Worm (Caenorhabditis elegans) whole organism, young adult: ENCODE results near the gene K02E2.8.
A peak's percentile ranks its signal among the peaks of the same experiment; 100 is the strongest.

Experiments
- B0035.1 ChIP-seq: sonication (generic microtip); optimal IDR thresholded peaks from 2 replicates; lab custom pipeline; 2016; ENCODE audit warnings: missing genetic modification characterization, mild to moderate bottlenecking, missing compliant biosample characterization, missing genotype, missing genetic modification reagents
- B0261.1 ChIP-seq: sonication (generic microtip); optimal IDR thresholded peaks from 2 replicates; lab custom pipeline; 2016; ENCODE audit warnings: mild to moderate bottlenecking, missing genetic modification characterization, moderate library complexity, missing compliant biosample characterization
- D2030.7 ChIP-seq: fragments of 200-800 bp; sonication (Bioruptor generic); IDR thresholded peaks from 2 replicates; pipeline ENCODE4 v1.3.6; 2022; ENCODE audit warnings: missing genetic modification reagents, missing genetic modification characterization, missing compliant biosample characterization
- F10E7.11 ChIP-seq: sonication (generic microtip); optimal IDR thresholded peaks from 2 replicates; lab custom pipeline; 2017; ENCODE audit warnings: mild to moderate bottlenecking, missing genetic modification characterization, moderate library complexity, missing compliant biosample characterization
- F22D6.2 ChIP-seq: sonication (generic microtip); optimal IDR thresholded peaks from 2 replicates; lab custom pipeline; 2016; ENCODE audit warnings: mild to moderate bottlenecking, missing genetic modification characterization, missing compliant biosample characterization
- F23B12.7 ChIP-seq: sonication (generic microtip); optimal IDR thresholded peaks from 2 replicates; lab custom pipeline; 2017; ENCODE audit warnings: missing genetic modification characterization, mild to moderate bottlenecking, missing compliant biosample characterization, antibody characterized with exemption, moderate library complexity; ENCODE audit not compliant: insufficient read depth
- F39B2.1 ChIP-seq: fragments of 200-800 bp; sonication (Bioruptor generic); IDR thresholded peaks from 2 replicates; pipeline ENCODE4 v1.3.6; 2022; ENCODE audit warnings: missing genetic modification reagents, missing genetic modification characterization, missing compliant biosample characterization
- F52B5.7 ChIP-seq: sonication (generic microtip); optimal IDR thresholded peaks from 2 replicates; lab custom pipeline; 2016; ENCODE audit warnings: mild to moderate bottlenecking, missing genetic modification characterization, missing compliant biosample characterization
- F55B11.4 ChIP-seq: sonication (generic microtip); optimal IDR thresholded peaks from 2 replicates; lab custom pipeline; 2016; ENCODE audit warnings: missing compliant biosample characterization, missing genetic modification characterization, borderline replicate concordance; ENCODE audit not compliant: insufficient read depth
- K11D2.4 ChIP-seq: fragments of 200-800 bp; sonication (Bioruptor generic); IDR thresholded peaks from 2 replicates; pipeline ENCODE4 v1.3.6; 2022; ENCODE audit warnings: missing genetic modification reagents, missing genetic modification characterization, missing compliant biosample characterization
- Y53F4B.3 ChIP-seq: fragments of 200-800 bp; sonication (Bioruptor generic); IDR thresholded peaks from 2 replicates; pipeline ENCODE4 v1.3.6; 2022; ENCODE audit warnings: missing genetic modification reagents, missing genetic modification characterization, missing compliant biosample characterization
- Y56A3A.18 ChIP-seq: fragments of 200-800 bp; sonication (Bioruptor generic); IDR thresholded peaks from 2 replicates; pipeline ENCODE4 v1.3.6; 2022; ENCODE audit warnings: missing genetic modification reagents, missing genetic modification characterization, missing compliant biosample characterization
- akir-1 ChIP-seq: fragments of 200-800 bp; sonication (Bioruptor generic); optimal IDR thresholded peaks from 2 replicates; lab custom pipeline; 2018; ENCODE audit warnings: mild to moderate bottlenecking, missing genetic modification characterization, moderate library complexity, missing compliant biosample characterization
- bed-2 ChIP-seq: fragments of 200-800 bp; sonication (Bioruptor generic); IDR thresholded peaks from 2 replicates; pipeline ENCODE4 v1.3.6; 2022; ENCODE audit warnings: missing genetic modification reagents, missing genetic modification characterization, missing compliant biosample characterization
- cebp-1 ChIP-seq, 2 experiments: fragments of 200-800 bp in 1 of 2; sonication (Bioruptor generic) in 1 of 2; sonication (generic microtip) in 1 of 2; IDR thresholded peaks in 1 of 2; optimal IDR thresholded peaks in 1 of 2; 2 replicates each; pipeline versions ENCODE4 v1.3.6 to Lab custom; 2017 to 2022; ENCODE audit warnings: missing compliant biosample characterization in 2 of 2, missing genetic modification characterization in 2 of 2, mild to moderate bottlenecking in 1 of 2, missing genetic modification reagents in 1 of 2, moderate library complexity in 1 of 2
- ceh-27 ChIP-seq: fragments of 200-800 bp; sonication (Bioruptor generic); optimal IDR thresholded peaks from 2 replicates; lab custom pipeline; 2018; ENCODE audit warnings: mild to moderate bottlenecking, missing genetic modification characterization, moderate library complexity, missing compliant biosample characterization
- ceh-91 ChIP-seq: fragments of 200-800 bp; sonication (Bioruptor generic); IDR thresholded peaks from 2 replicates; pipeline ENCODE4 v1.3.6; 2022; ENCODE audit warnings: missing genetic modification reagents, missing genetic modification characterization, missing compliant biosample characterization
- chd-7 ChIP-seq: sonication (generic microtip); optimal IDR thresholded peaks from 2 replicates; lab custom pipeline; 2016; ENCODE audit warnings: mild to moderate bottlenecking, missing genetic modification characterization, moderate library complexity, missing compliant biosample characterization
- dox-1 ChIP-seq: fragments of 200-800 bp; sonication (Bioruptor generic); IDR thresholded peaks from 2 replicates; pipeline ENCODE4 v1.3.6; 2022; ENCODE audit warnings: missing genetic modification reagents, missing genetic modification characterization, missing compliant biosample characterization
- dpff-1 ChIP-seq: sonication (generic microtip); optimal IDR thresholded peaks from 2 replicates; lab custom pipeline; 2017; ENCODE audit warnings: mild to moderate bottlenecking, missing genetic modification characterization, missing compliant biosample characterization
- egl-18 ChIP-seq: fragments of 200-800 bp; sonication (Bioruptor generic); IDR thresholded peaks from 2 replicates; pipeline ENCODE4 v1.3.6; 2022; ENCODE audit warnings: missing genetic modification reagents, missing genetic modification characterization, missing compliant biosample characterization
- ets-4 ChIP-seq: fragments of 200-800 bp; sonication (Bioruptor generic); optimal IDR thresholded peaks from 2 replicates; lab custom pipeline; 2018; ENCODE audit warnings: mild to moderate bottlenecking, missing genetic modification characterization, missing compliant biosample characterization
- let-607 ChIP-seq, 2 experiments: fragments of 200-800 bp in 1 of 2; sonication (Bioruptor generic) in 1 of 2; sonication (generic microtip) in 1 of 2; optimal IDR thresholded peaks; 2 replicates each; lab custom pipeline; 2016 to 2018; ENCODE audit warnings: mild to moderate bottlenecking in 2 of 2, missing compliant biosample characterization in 2 of 2, missing genetic modification characterization in 2 of 2, moderate library complexity in 2 of 2, missing genotype in 1 of 2
- lsl-1 ChIP-seq: fragments of 200-800 bp; sonication (Bioruptor generic); optimal IDR thresholded peaks from 2 replicates; lab custom pipeline; 2018; ENCODE audit warnings: mild to moderate bottlenecking, missing genetic modification characterization, moderate library complexity, missing compliant biosample characterization
- madf-8 ChIP-seq: fragments of 200-800 bp; sonication (Bioruptor generic); conservative IDR thresholded peaks from 2 replicates; pipeline ENCODE4 v1.3.6; 2022; ENCODE audit warnings: missing genetic modification reagents, missing genetic modification characterization, missing compliant biosample characterization
- mes-4 ChIP-seq: sonication (generic microtip); optimal IDR thresholded peaks from 2 replicates; lab custom pipeline; 2016; ENCODE audit warnings: missing genotype, missing genetic modification characterization, missing compliant biosample characterization
- pbrm-1 ChIP-seq: fragments of 200-800 bp; sonication (Bioruptor generic); IDR thresholded peaks from 2 replicates; pipeline ENCODE4 v1.3.6; 2022; ENCODE audit warnings: missing genetic modification reagents, missing genetic modification characterization, missing compliant biosample characterization
- rcor-1 ChIP-seq: fragments of 200-800 bp; sonication (Bioruptor generic); IDR thresholded peaks from 2 replicates; pipeline ENCODE4 v1.3.6; 2022; ENCODE audit warnings: missing genetic modification reagents, missing genetic modification characterization, missing compliant biosample characterization
- sea-2 ChIP-seq: fragments of 200-800 bp; sonication (Bioruptor generic); IDR thresholded peaks from 2 replicates; pipeline ENCODE4 v1.3.6; 2022; ENCODE audit warnings: missing genetic modification characterization, missing compliant biosample characterization
- tbx-9 ChIP-seq: sonication (generic microtip); optimal IDR thresholded peaks from 2 replicates; lab custom pipeline; 2016; ENCODE audit warnings: borderline replicate concordance, missing genetic modification characterization, inconsistent platforms, missing compliant biosample characterization
- unc-130 ChIP-seq: sonication (generic microtip); optimal IDR thresholded peaks from 2 replicates; lab custom pipeline; 2016; ENCODE audit warnings: missing genetic modification reagents, missing genetic modification characterization, missing compliant biosample characterization
- unc-62 ChIP-seq: fragments of 150-350 bp; optimal IDR thresholded peaks from 2 replicates; lab custom pipeline; 2014; ENCODE audit warnings: missing biosample characterization, missing genetic modification reagents, missing genetic modification characterization
- zfh-2 ChIP-seq: fragments of 200-800 bp; sonication (Bioruptor generic); conservative IDR thresholded peaks from 2 replicates; pipeline ENCODE4 v1.3.6; 2022; ENCODE audit warnings: missing genetic modification reagents, missing genetic modification characterization, missing compliant biosample characterization
- ztf-18 ChIP-seq: sonication (generic microtip); optimal IDR thresholded peaks from 2 replicates; lab custom pipeline; 2016; ENCODE audit warnings: missing genotype, mild to moderate bottlenecking, missing genetic modification characterization, missing compliant biosample characterization
- ztf-25 ChIP-seq: fragments of 200-800 bp; sonication (Bioruptor generic); IDR thresholded peaks from 2 replicates; pipeline ENCODE4 v1.3.6; 2022; ENCODE audit warnings: missing genetic modification reagents, missing genetic modification characterization, missing compliant biosample characterization

The K02E2.8 gene

DNA sequence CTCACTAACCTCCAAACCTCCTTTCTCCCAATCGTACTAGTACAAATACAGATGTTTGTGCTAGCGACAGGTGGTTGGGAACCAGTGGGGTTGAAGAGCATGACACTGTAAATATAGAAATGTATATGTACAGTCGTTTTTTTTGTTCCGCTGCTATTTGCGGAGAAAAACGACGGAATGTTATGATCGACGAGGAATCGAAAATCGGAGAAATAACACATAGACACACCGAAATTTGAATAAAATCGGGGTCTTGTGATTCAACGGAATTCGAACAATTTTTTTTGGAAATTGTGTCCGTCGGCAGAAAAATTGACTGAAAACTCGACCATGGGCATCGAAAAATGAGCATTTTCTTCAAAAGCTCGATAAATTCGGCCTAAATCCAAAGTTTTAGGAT is 44.9 kb upstream of the K02E2.8 start, which contains the start of gene F53H2.3:
F53H2.3 (minus strand) TSS at position 101 of the 400 bp plus-strand sequence.
- TF ChIP-seq madf-8 (GFP tag; lab: Robert Waterston, UW) (no peak), K11D2.4 (GFP tag; lab: Robert Waterston, UW) (no peak), F52B5.7 (tag; lab: Kevin White, UChicago) (no peak), egl-18 (GFP tag; lab: Robert Waterston, UW) (no peak), unc-62 (no peak), let-607 (tag; optimal IDR thresholded peaks at IDR 0.05; lab: Kevin White, UChicago) (no peak), ceh-91 (no peak), akir-1 (GFP tag; lab: Kevin White, UChicago) (no peak), dpff-1 (tag; lab: Kevin White, UChicago) (no peak), ztf-18 (tag; lab: Kevin White, UChicago) (no peak), F22D6.2 (tag; lab: Kevin White, UChicago) (no peak), Y56A3A.18 (GFP tag; lab: Robert Waterston, UW) (no peak), tbx-9 (no peak), F10E7.11 (no peak), ceh-27 (GFP tag; lab: Kevin White, UChicago) (no peak)
- TF ChIP-seq, all 124 proteins: peak for 0

DNA sequence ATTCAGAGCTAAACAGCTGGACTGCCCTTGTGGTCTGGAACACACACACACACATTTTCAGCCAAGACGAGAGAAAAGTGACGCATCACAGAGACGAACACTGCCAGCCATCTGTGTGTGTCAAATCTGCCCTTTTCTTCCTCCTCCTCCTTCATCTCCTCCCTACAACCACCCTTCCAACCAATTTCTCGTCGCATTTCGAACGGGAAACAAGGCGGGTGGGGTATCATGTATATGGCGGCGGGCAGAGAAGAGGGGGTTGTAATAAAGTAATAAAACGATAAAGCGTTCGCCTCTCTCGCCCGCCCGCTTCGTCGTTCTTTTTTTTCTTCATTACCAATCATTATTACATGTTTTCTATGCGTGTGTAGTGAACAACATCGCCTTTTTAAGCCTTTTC is 43.5 kb upstream of the K02E2.8 start:
- TF ChIP-seq dox-1 (GFP tag; lab: Robert Waterston, UW) (peak; percentile 38; the same call in 1 of the 2 replicates), pbrm-1 (no peak), ztf-25 (GFP tag; lab: Robert Waterston, UW) (no peak), rcor-1 (no peak), F23B12.7 (no peak), B0261.1 (tag; lab: Kevin White, UChicago) (no peak), sea-2 (GFP tag; lab: Robert Waterston, UW) (0 out of 2 replicates have a peak, but pooled peaks have one; percentile 38), F55B11.4 (tag; lab: Kevin White, UChicago) (no peak), mes-4 (tag; lab: Kevin White, UChicago) (no peak), ets-4 (GFP tag; lab: Kevin White, UChicago) (peak; percentile 7), F52B5.7 (tag; lab: Kevin White, UChicago) (no peak), unc-62 (no peak), zfh-2 (GFP tag; lab: Robert Waterston, UW) (peak; percentile 68), cebp-1 (GFP tag; IDR thresholded peaks at IDR 0.05; lab: Robert Waterston, UW) (no peak), cebp-1 (tag; optimal IDR thresholded peaks at IDR 0.05; lab: Kevin White, UChicago) (peak; percentile 31), ceh-27 (GFP tag; lab: Kevin White, UChicago) (peak; percentile 19), lsl-1 (GFP tag; lab: Kevin White, UChicago) (no peak)

DNA sequence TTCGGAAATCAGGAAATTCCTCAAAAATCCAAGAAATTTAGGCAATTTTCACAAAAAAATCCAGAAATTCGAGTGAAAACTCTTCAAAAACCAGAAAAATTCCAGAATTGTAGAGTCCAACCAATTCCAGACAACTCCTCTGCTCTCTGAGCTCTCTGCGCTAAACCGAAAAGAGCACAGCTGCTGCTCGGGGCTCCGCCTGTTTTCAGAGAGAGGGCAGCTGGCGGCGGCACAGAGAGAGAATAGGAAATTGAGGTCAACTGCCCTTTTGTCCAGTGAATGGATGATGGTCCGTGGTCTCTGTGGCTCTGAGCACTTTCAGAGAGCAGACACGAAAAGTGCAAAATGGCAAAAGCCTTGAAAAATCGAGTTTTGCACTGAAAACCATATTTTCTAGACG is 42.3 kb upstream of the K02E2.8 start:
- no peak for TF ChIP-seq bed-2 (GFP tag; lab: Robert Waterston, UW)
- TF ChIP-seq Y53F4B.3 (GFP tag; lab: Robert Waterston, UW): no peak
- TF ChIP-seq B0035.1 (tag; lab: Kevin White, UChicago): no peak
- TF ChIP-seq F39B2.1: no peak
- TF ChIP-seq chd-7 (tag; lab: Kevin White, UChicago): no peak
- TF ChIP-seq D2030.7 (GFP tag; lab: Robert Waterston, UW): no peak
- TF ChIP-seq unc-130 (GFP tag; lab: Kevin White, UChicago): no peak
- no peak for TF ChIP-seq sea-2 (GFP tag; lab: Robert Waterston, UW)
